Worm (Caenorhabditis elegans): ENCODE data around the gene gly-9.

DNA sequence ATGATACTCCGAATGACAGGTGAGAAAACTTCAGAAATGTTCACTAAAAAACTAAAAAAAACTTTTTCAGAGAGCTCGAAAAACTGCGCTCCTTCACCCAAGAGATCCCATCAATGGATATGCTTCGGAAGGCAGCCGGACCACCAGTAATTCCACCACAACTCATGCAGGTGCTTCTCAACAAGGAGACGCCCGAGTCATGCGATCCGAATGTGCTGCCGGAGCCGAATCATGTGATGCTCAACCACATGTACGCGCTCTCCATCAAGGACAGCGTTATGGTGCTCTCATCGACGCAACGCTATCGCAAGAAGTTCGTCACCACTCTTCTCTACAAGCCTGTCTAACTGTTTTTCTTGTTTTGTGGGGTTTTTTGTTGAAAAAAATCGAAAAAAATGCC, 52.6 kb downstream of the gly-9 start:
- TF ChIP-seq snpc-4 (tag; optimal IDR thresholded peaks at IDR 0.05) = no peak
- no peak for TF ChIP-seq nhr-28 (tag; optimal IDR thresholded peaks at IDR 0.05)
- TF ChIP-seq unc-62 (GFP tag; optimal IDR thresholded peaks at IDR 0.05) = no peak
- no peak for TF ChIP-seq M03D4.4 (tag; optimal IDR thresholded peaks at IDR 0.05)
- no peak for TF ChIP-seq nhr-237 (tag; optimal IDR thresholded peaks at IDR 0.05)
- no peak for TF ChIP-seq sem-2 (GFP tag; optimal IDR thresholded peaks at IDR 0.05)
- no peak for TF ChIP-seq tbx-8 (GFP tag; optimal IDR thresholded peaks at IDR 0.05)
- no peak for TF ChIP-seq ceh-43 (GFP tag; optimal IDR thresholded peaks at IDR 0.05)
- TF ChIP-seq sptf-1 (tag; optimal IDR thresholded peaks at IDR 0.05) = no peak
- TF ChIP-seq nhr-12 (tag; optimal IDR thresholded peaks at IDR 0.05) = no peak
- no peak for TF ChIP-seq pha-4 (tag; optimal IDR thresholded peaks at IDR 0.05)
- TF ChIP-seq elt-1 (tag; optimal IDR thresholded peaks at IDR 0.05; ENCODE audit: borderline replicate concordance, insufficient read depth) = no peak
- no peak for TF ChIP-seq ham-2 (GFP tag; optimal IDR thresholded peaks at IDR 0.05)
